Fruit fly (Drosophila melanogaster): ENCODE data around the gene Mettl3.

Mettl3 gene

DNA sequence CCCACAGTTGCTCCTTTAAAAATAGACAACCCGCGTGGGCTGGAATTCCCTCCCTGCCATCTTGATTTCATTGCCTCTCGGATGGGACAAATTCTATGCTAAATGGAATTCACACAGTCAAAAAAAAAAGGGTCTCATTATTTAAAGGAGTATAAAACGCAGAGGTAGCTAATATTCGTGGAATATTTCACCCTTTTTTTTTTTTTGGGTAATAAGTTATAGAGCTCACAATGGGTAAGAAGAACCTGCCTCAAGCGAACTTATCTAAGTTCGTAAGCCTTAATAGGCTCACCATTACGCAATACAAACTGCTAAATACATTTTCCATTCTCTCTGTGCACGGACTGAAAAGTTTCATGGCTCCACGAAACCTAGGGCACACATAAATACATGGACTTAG, 41.7 kb downstream of the Mettl3 start (continued):
- TF ChIP-seq gt (GFP tag; IDR thresholded peaks at IDR 0.05), result no peak
- no peak for TF ChIP-seq Tbp (GFP tag; optimal IDR thresholded peaks at IDR 0.05)
- 0 out of 2 replicates have a peak, but pooled peaks have one; percentile 10 for TF ChIP-seq CG9932 (GFP tag; IDR thresholded peaks at IDR 0.05)
- TF ChIP-seq lab (GFP tag; optimal IDR thresholded peaks at IDR 0.05), result peak; percentile 38
- TF ChIP-seq Hand (GFP tag; optimal IDR thresholded peaks at IDR 0.05), result peak; percentile 71
- TF ChIP-seq CG5953 (GFP tag; IDR thresholded peaks at IDR 0.05), result no peak
- TF ChIP-seq h (optimal IDR thresholded peaks at IDR 0.05), result no peak
- TF ChIP-seq CG18599 (GFP tag; optimal IDR thresholded peaks at IDR 0.05), result peak; percentile 71
- TF ChIP-seq CG11723 (GFP tag; optimal IDR thresholded peaks at IDR 0.05), result no peak
- TF ChIP-seq CG6813 (GFP tag; optimal IDR thresholded peaks at IDR 0.05), result peak; percentile 1
- TF ChIP-seq wdn (GFP tag; IDR thresholded peaks at IDR 0.05), result no peak
- TF ChIP-seq D19A (tag; optimal IDR thresholded peaks at IDR 0.05), result no peak
- no peak for TF ChIP-seq ro (GFP tag; IDR thresholded peaks at IDR 0.05)
- no peak for TF ChIP-seq danr (GFP tag; IDR thresholded peaks at IDR 0.05)
- no peak for TF ChIP-seq CG2889 (GFP tag; IDR thresholded peaks at IDR 0.05)
- TF ChIP-seq Ets97D (GFP tag; optimal IDR thresholded peaks at IDR 0.05), result no peak
- no peak for TF ChIP-seq HLHmδ (GFP tag; optimal IDR thresholded peaks at IDR 0.05)
- TF ChIP-seq abd-A (tag; optimal IDR thresholded peaks at IDR 0.05), result peak; percentile 46
- no peak for TF ChIP-seq CG43689 (GFP tag; IDR thresholded peaks at IDR 0.05)
- no peak for TF ChIP-seq croc (GFP tag; conservative IDR thresholded peaks at IDR 0.05)
- peak; percentile 45 for TF ChIP-seq CG15269 (tag; optimal IDR thresholded peaks at IDR 0.05)

DNA sequence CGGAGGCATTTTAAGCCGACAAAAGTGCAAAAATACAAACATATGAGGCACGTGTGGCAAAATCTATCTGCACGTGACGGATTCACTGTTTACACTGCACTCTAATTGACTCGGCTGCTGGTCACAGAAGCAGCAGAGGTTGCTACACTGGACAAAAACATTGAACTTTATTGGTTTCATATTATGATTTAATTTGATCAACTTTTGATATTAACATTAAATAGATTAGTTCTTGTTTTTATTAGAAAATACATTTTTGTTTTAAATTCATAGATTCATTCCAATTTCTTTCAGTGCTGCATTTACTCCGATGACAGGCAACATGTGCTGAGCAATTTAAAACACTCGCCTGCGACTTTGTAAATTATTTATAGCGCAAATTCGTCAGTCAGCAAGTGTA, 47.2 kb downstream of the Mettl3 start:
- peak; percentile 8 for TF ChIP-seq CG18599 (GFP tag; optimal IDR thresholded peaks at IDR 0.05)
- TF ChIP-seq sens (GFP tag), result peak; percentile 18
- TF ChIP-seq Ssrp (tag; optimal IDR thresholded peaks at IDR 0.05), result no peak
- TF ChIP-seq CG7839 (tag; optimal IDR thresholded peaks at IDR 0.05), result peak; percentile 19
- TF ChIP-seq twi (tag; optimal IDR thresholded peaks at IDR 0.05), result peak; percentile 62
- peak; percentile 12 for TF ChIP-seq CG10267 (tag; optimal IDR thresholded peaks at IDR 0.05)
- TF ChIP-seq slou (GFP tag; optimal IDR thresholded peaks at IDR 0.05), result no peak
- TF ChIP-seq Gug (GFP tag; IDR thresholded peaks at IDR 0.05), result no peak
- peak; percentile 16; the same call in 1 of the 2 replicates for TF ChIP-seq Rfx (GFP tag; IDR thresholded peaks at IDR 0.05)
- TF ChIP-seq CG2678 (tag; optimal IDR thresholded peaks at IDR 0.05), result peak; percentile 27
- peak; percentile 27; the same call in 1 of the 3 replicates for TF ChIP-seq dysf (GFP tag; IDR thresholded peaks at IDR 0.05)
- no peak for TF ChIP-seq Xbp1 (GFP tag; optimal IDR thresholded peaks at IDR 0.05)
- TF ChIP-seq CG4820 (GFP tag; optimal IDR thresholded peaks at IDR 0.05), result no peak
- no peak for TF ChIP-seq pb (GFP tag; optimal IDR thresholded peaks at IDR 0.05)
- TF ChIP-seq prd (optimal IDR thresholded peaks at IDR 0.05), result no peak
- 0 out of 3 replicates have a peak, but pooled peaks have one; percentile 22 for TF ChIP-seq prd (GFP tag; IDR thresholded peaks at IDR 0.05)
- peak in 1 of 2 experiments; percentile 16 for TF ChIP-seq Hr51 (GFP tag; optimal IDR thresholded peaks at IDR 0.05)
- peak; percentile 27; the same call in 1 of the 2 replicates for TF ChIP-seq Xrp1 (GFP tag; IDR thresholded peaks at IDR 0.05)
- TF ChIP-seq E2f2 (GFP tag; IDR thresholded peaks at IDR 0.05), result 0 out of 2 replicates have a peak, but pooled peaks have one; percentile 6
- no peak for TF ChIP-seq Optix (GFP tag; IDR thresholded peaks at IDR 0.05)
- peak; percentile 31; the same call in 1 of the 3 replicates for TF ChIP-seq row (GFP tag; IDR thresholded peaks at IDR 0.05)
- TF ChIP-seq CG11695 (GFP tag; IDR thresholded peaks at IDR 0.05), result 0 out of 3 replicates have a peak, but pooled peaks have one; percentile 23
- 0 out of 2 replicates have a peak, but pooled peaks have one; percentile 38 for TF ChIP-seq Drgx (GFP tag; IDR thresholded peaks at IDR 0.05)
- TF ChIP-seq gem (tag; optimal IDR thresholded peaks at IDR 0.05), result peak; percentile 40
- TF ChIP-seq CG6689 (GFP tag; IDR thresholded peaks at IDR 0.05), result 0 out of 2 replicates have a peak, but pooled peaks have one; percentile 28
- peak; percentile 14 for TF ChIP-seq dmrt99B (tag; optimal IDR thresholded peaks at IDR 0.05)
- TF ChIP-seq Med (GFP tag), result peak; percentile 52
- TF ChIP-seq slbo (GFP tag; IDR thresholded peaks at IDR 0.05), result peak; percentile 57
- TF ChIP-seq Ada2b (GFP tag; IDR thresholded peaks at IDR 0.05), result peak; percentile 9; the same call in 1 of the 2 replicates

Measured in whole organism, embryonic.